Worm (Caenorhabditis elegans): Measurements from ENCODE around the gene clec-139.

ce11 chrII:4600276-4600675 is 21.3 kb downstream of the clec-139 start:
- TF ChIP-seq lsy-2 (tag; optimal IDR thresholded peaks at IDR 0.05) (no peak), nhr-12 (tag; optimal IDR thresholded peaks at IDR 0.05) (no peak), nhr-76 (tag; optimal IDR thresholded peaks at IDR 0.05) (no peak), sem-2 (GFP tag; optimal IDR thresholded peaks at IDR 0.05) (no peak), snpc-4 (tag; optimal IDR thresholded peaks at IDR 0.05) (no peak), elt-1 (tag; optimal IDR thresholded peaks at IDR 0.05; ENCODE audit: borderline replicate concordance, insufficient read depth) (no peak), elt-3 (tag; optimal IDR thresholded peaks at IDR 0.05) (no peak), nhr-28 (tag; optimal IDR thresholded peaks at IDR 0.05) (no peak), sptf-1 (tag; optimal IDR thresholded peaks at IDR 0.05) (no peak), mab-5 (tag; optimal IDR thresholded peaks at IDR 0.05) (no peak)

Measured in whole organism, mixed stage, embryonic.